Fruit fly (Drosophila melanogaster): ENCODE results near the gene Dna2.

- no peak for TF ChIP-seq psq (optimal IDR thresholded peaks at IDR 0.05)
- no peak for TF ChIP-seq insv (optimal IDR thresholded peaks at IDR 0.05)
- TF ChIP-seq h (optimal IDR thresholded peaks at IDR 0.05), result no peak
- TF ChIP-seq Sin3A (optimal IDR thresholded peaks at IDR 0.05), result no peak
- no peak for TF ChIP-seq ttk (optimal IDR thresholded peaks at IDR 0.05)
Observed at dm6 chrX:9964778-9965291, 45.4 kb upstream of the Dna2 start, which contains the start of the genes CG1791 and CG1889.
